Worm (Caenorhabditis elegans) whole organism, mixed stage, embryonic: Measurements from ENCODE around the gene ZC15.10.

Experiments
- elt-3 ChIP-seq: fragments of 150-350 bp; optimal IDR thresholded peaks from 2 replicates; lab custom pipeline; 2014; ENCODE audit warnings: missing biosample characterization, missing genetic modification characterization
- flh-1 ChIP-seq: fragments of 200-800 bp; sonication (Bioruptor generic); optimal IDR thresholded peaks from 2 replicates; lab custom pipeline; 2018; ENCODE audit warnings: mild to moderate bottlenecking, missing genetic modification characterization, moderate library complexity, missing compliant biosample characterization
- lsy-2 ChIP-seq: fragments of 150-350 bp; optimal IDR thresholded peaks from 2 replicates; lab custom pipeline; 2014; ENCODE audit warnings: missing biosample characterization, missing genetic modification characterization
- nhr-12 ChIP-seq: fragments of 150-350 bp; optimal IDR thresholded peaks from 2 replicates; lab custom pipeline; 2014; ENCODE audit warnings: missing biosample characterization, missing genetic modification characterization
- nhr-237 ChIP-seq: fragments of 150-350 bp; optimal IDR thresholded peaks from 2 replicates; lab custom pipeline; 2014; ENCODE audit warnings: missing biosample characterization, missing genetic modification characterization
- nhr-28 ChIP-seq: fragments of 150-350 bp; optimal IDR thresholded peaks from 2 replicates; lab custom pipeline; 2014; ENCODE audit warnings: missing biosample characterization, missing genetic modification characterization
- nhr-76 ChIP-seq: sonication (generic microtip); optimal IDR thresholded peaks from 2 replicates; lab custom pipeline; 2017; ENCODE audit warnings: missing biosample characterization, missing genetic modification characterization
- sem-2 ChIP-seq: fragments of 200-800 bp; sonication (Bioruptor generic); optimal IDR thresholded peaks from 2 replicates; lab custom pipeline; 2018; ENCODE audit warnings: mild to moderate bottlenecking, missing genetic modification characterization, missing compliant biosample characterization
- snpc-4 ChIP-seq: fragments of 150-350 bp; optimal IDR thresholded peaks from 2 replicates; lab custom pipeline; 2014; ENCODE audit warnings: missing biosample characterization, missing genetic modification characterization
- unc-39 ChIP-seq: fragments of 150-350 bp; optimal IDR thresholded peaks from 2 replicates; lab custom pipeline; 2014; ENCODE audit warnings: missing biosample characterization, missing genetic modification characterization

- TF ChIP-seq nhr-76 (tag; lab: Kevin White, UChicago) (no peak), elt-3 (tag; lab: Kevin White, UChicago) (no peak), unc-39 (tag; lab: Kevin White, UChicago) (no peak), nhr-12 (tag; lab: Kevin White, UChicago) (no peak), nhr-28 (tag; lab: Kevin White, UChicago) (no peak), sem-2 (GFP tag; lab: Kevin White, UChicago) (no peak), snpc-4 (tag; lab: Kevin White, UChicago) (no peak), flh-1 (GFP tag; lab: Kevin White, UChicago) (no peak), nhr-237 (tag; lab: Kevin White, UChicago) (no peak), lsy-2 (no peak)
These were observed 27.5 kb downstream of the ZC15.10 start for ce11 chrV:20338020-20338419.
